Worm (Caenorhabditis elegans) whole organism, L1 larva: ENCODE results near the gene ZC262.4.

Experiments used
- ama-1 ChIP-seq: fragments of 150-350 bp; optimal IDR thresholded peaks from 2 replicates; lab custom pipeline; 2014
- ceh-82 ChIP-seq, 3 experiments: fragments of 150-350 bp in 1 of 3; sonication (generic microtip) in 2 of 3; optimal IDR thresholded peaks; 2 replicates each; lab custom pipeline; 2014 to 2017; ENCODE audit warnings: missing biosample characterization in 3 of 3, missing genetic modification characterization in 3 of 3
- mep-1 ChIP-seq: fragments of 150-350 bp; optimal IDR thresholded peaks from 2 replicates; lab custom pipeline; 2014; ENCODE audit warnings: missing biosample characterization, missing genetic modification characterization

DNA sequence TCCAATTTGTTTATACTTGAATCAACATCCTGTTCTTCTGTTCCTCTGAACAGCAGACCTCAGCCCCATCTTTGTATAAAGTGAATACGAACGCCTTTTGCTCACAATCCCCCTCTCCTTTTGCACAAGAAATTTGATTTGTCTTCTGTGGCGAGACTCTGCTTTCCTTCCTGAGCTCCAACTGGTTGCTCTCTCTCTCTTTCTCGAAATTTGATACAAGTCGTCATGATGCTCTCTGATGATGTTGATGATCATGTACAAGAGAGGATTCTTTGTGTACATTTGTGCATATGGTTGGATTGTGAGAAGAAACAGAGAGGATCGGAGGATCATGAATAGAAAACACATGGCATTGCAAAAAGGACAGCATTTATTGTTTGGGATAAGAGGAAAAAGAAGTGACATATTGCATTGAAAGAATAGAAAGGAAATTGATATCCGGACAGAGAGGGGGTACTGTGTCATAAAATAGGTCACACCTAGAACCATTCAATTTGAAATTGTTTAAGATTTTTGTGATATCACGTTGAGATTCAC lies 33.4 kb downstream of the ZC262.4 start:
- no peak for TF ChIP-seq ceh-82 (tag; optimal IDR thresholded peaks at IDR 0.05; lab: Kevin White, UChicago)
- TF ChIP-seq ama-1 (lab: Kevin White, UChicago), result no peak
- no peak for TF ChIP-seq mep-1
